Fruit fly (Drosophila melanogaster): Measurements from ENCODE around the gene Ddx56.

Ddx56 gene

dm6 chrX:21375595-21376047, 12.1 kb downstream of the Ddx56 start (continued):
- TF ChIP-seq pzg (GFP tag; optimal IDR thresholded peaks at IDR 0.05) (no peak), tx (GFP tag; optimal IDR thresholded peaks at IDR 0.05) (no peak), Lpt (GFP tag; optimal IDR thresholded peaks at IDR 0.05) (no peak), gt (GFP tag; IDR thresholded peaks at IDR 0.05) (no peak), CG15073 (GFP tag; optimal IDR thresholded peaks at IDR 0.05) (no peak), sug (tag; optimal IDR thresholded peaks at IDR 0.05) (peak; percentile 30), ems (GFP tag; optimal IDR thresholded peaks at IDR 0.05) (no peak), CG3065 (GFP tag; optimal IDR thresholded peaks at IDR 0.05) (no peak), chif (GFP tag; optimal IDR thresholded peaks at IDR 0.05) (no peak), psq (GFP tag; optimal IDR thresholded peaks at IDR 0.05) (no peak), mld (GFP tag; IDR thresholded peaks at IDR 0.05; ENCODE audit: partially characterized antibody) (no peak), gfzf (GFP tag; optimal IDR thresholded peaks at IDR 0.05) (no peak), chn (GFP tag; optimal IDR thresholded peaks at IDR 0.05) (no peak), CG1024 (GFP tag; IDR thresholded peaks at IDR 0.05) (no peak), CG17829 (tag; optimal IDR thresholded peaks at IDR 0.05) (peak; percentile 16), Elba2 (GFP tag; optimal IDR thresholded peaks at IDR 0.05) (no peak), slbo (GFP tag; IDR thresholded peaks at IDR 0.05) (peak; percentile 63), rib (GFP tag; IDR thresholded peaks at IDR 0.05) (no peak), Deaf1 (tag; optimal IDR thresholded peaks at IDR 0.05) (peak; percentile 56), CG17385 (GFP tag; optimal IDR thresholded peaks at IDR 0.05) (peak; percentile 40), btn (GFP tag; optimal IDR thresholded peaks at IDR 0.05) (no peak), Oli (tag; optimal IDR thresholded peaks at IDR 0.05) (peak; percentile 45), yki (optimal IDR thresholded peaks at IDR 0.05) (no peak), H2.0 (GFP tag; IDR thresholded peaks at IDR 0.05) (no peak), sqz (GFP tag; optimal IDR thresholded peaks at IDR 0.05) (no peak), ERR (GFP tag; optimal IDR thresholded peaks at IDR 0.05) (no peak), MTF-1 (GFP tag; optimal IDR thresholded peaks at IDR 0.05; ENCODE audit: borderline replicate concordance) (no peak), Eip74EF (GFP tag; optimal IDR thresholded peaks at IDR 0.05) (peak in 1 of 2 experiments; percentile 8), CG9797 (GFP tag; optimal IDR thresholded peaks at IDR 0.05) (no peak), org-1 (GFP tag; optimal IDR thresholded peaks at IDR 0.05) (peak; percentile 7), maf-S (GFP tag; optimal IDR thresholded peaks at IDR 0.05) (no peak), CG2712 (tag; optimal IDR thresholded peaks at IDR 0.05) (peak; percentile 40), CG32772 (GFP tag; IDR thresholded peaks at IDR 0.05) (no peak), CG8290 (GFP tag; optimal IDR thresholded peaks at IDR 0.05) (no peak), CG8290 (tag; optimal IDR thresholded peaks at IDR 0.05) (no peak), CG10462 (GFP tag; optimal IDR thresholded peaks at IDR 0.05) (no peak), pros (GFP tag; optimal IDR thresholded peaks at IDR 0.05) (no peak), CG13424 (tag; optimal IDR thresholded peaks at IDR 0.05) (peak; percentile 57), klu (GFP tag; IDR thresholded peaks at IDR 0.05) (no peak), crol (GFP tag; IDR thresholded peaks at IDR 0.05) (peak; percentile 27; the same call in 1 of the 2 replicates), Ssrp (tag; optimal IDR thresholded peaks at IDR 0.05) (peak; percentile 34), Chrac-16 (GFP tag; optimal IDR thresholded peaks at IDR 0.05) (peak; percentile 6), CG14710 (tag; optimal IDR thresholded peaks at IDR 0.05) (no peak), CG11247 (GFP tag; IDR thresholded peaks at IDR 0.05) (no peak), Spps (tag; optimal IDR thresholded peaks at IDR 0.05) (no peak), Dfd (GFP tag; optimal IDR thresholded peaks at IDR 0.05) (no peak), Neu2 (GFP tag; optimal IDR thresholded peaks at IDR 0.05; ENCODE audit: borderline replicate concordance) (no peak), twi (tag; optimal IDR thresholded peaks at IDR 0.05) (no peak), tup (GFP tag; optimal IDR thresholded peaks at IDR 0.05) (no peak), cg (GFP tag; optimal IDR thresholded peaks at IDR 0.05) (no peak), bab2 (GFP tag; optimal IDR thresholded peaks at IDR 0.05) (no peak), CG4360 (GFP tag; IDR thresholded peaks at IDR 0.05) (no peak), Sox102F (GFP tag; optimal IDR thresholded peaks at IDR 0.05) (peak; percentile 47)
